Worm (Caenorhabditis elegans) whole organism, young adult: ENCODE results near the gene sru-35.

ENCODE experiments used
- B0336.3 ChIP-seq: fragments of 200-800 bp; sonication (Bioruptor generic); IDR thresholded peaks from 2 replicates; pipeline ENCODE4 v1.3.6; 2022; ENCODE audit warnings: missing genetic modification characterization, missing compliant biosample characterization
- C06A6.2 ChIP-seq: fragments of 200-800 bp; sonication (Bioruptor generic); conservative IDR thresholded peaks from 2 replicates; pipeline ENCODE4 v1.3.6; 2022; ENCODE audit warnings: missing genetic modification characterization, missing compliant biosample characterization
- C17E4.6 ChIP-seq: fragments of 200-800 bp; sonication (Bioruptor generic); IDR thresholded peaks from 2 replicates; pipeline ENCODE4 v1.3.6; 2022; ENCODE audit warnings: missing genetic modification reagents, missing genetic modification characterization, missing compliant biosample characterization
- D2030.7 ChIP-seq: fragments of 200-800 bp; sonication (Bioruptor generic); IDR thresholded peaks from 2 replicates; pipeline ENCODE4 v1.3.6; 2022; ENCODE audit warnings: missing genetic modification reagents, missing genetic modification characterization, missing compliant biosample characterization
- F10E7.11 ChIP-seq: sonication (generic microtip); optimal IDR thresholded peaks from 2 replicates; lab custom pipeline; 2017; ENCODE audit warnings: mild to moderate bottlenecking, missing genetic modification characterization, moderate library complexity, missing compliant biosample characterization
- F23B12.7 ChIP-seq: sonication (generic microtip); optimal IDR thresholded peaks from 2 replicates; lab custom pipeline; 2017; ENCODE audit warnings: missing genetic modification characterization, mild to moderate bottlenecking, missing compliant biosample characterization, antibody characterized with exemption, moderate library complexity; ENCODE audit not compliant: insufficient read depth
- F33H1.4 ChIP-seq: fragments of 200-800 bp; sonication (Bioruptor generic); IDR thresholded peaks from 2 replicates; pipeline ENCODE4 v1.3.6; 2022; ENCODE audit warnings: missing genetic modification reagents, missing genetic modification characterization, missing compliant biosample characterization
- F52B5.7 ChIP-seq: sonication (generic microtip); optimal IDR thresholded peaks from 2 replicates; lab custom pipeline; 2016; ENCODE audit warnings: mild to moderate bottlenecking, missing genetic modification characterization, missing compliant biosample characterization
- F55B11.4 ChIP-seq: sonication (generic microtip); optimal IDR thresholded peaks from 2 replicates; lab custom pipeline; 2016; ENCODE audit warnings: missing compliant biosample characterization, missing genetic modification characterization, borderline replicate concordance; ENCODE audit not compliant: insufficient read depth
- T07F8.4 ChIP-seq: sonication (generic microtip); optimal IDR thresholded peaks from 2 replicates; lab custom pipeline; 2016; ENCODE audit warnings: mild to moderate bottlenecking, missing genetic modification characterization, moderate library complexity, missing compliant biosample characterization
- Y53F4B.3 ChIP-seq: fragments of 200-800 bp; sonication (Bioruptor generic); IDR thresholded peaks from 2 replicates; pipeline ENCODE4 v1.3.6; 2022; ENCODE audit warnings: missing genetic modification reagents, missing genetic modification characterization, missing compliant biosample characterization
- Y53G8AR.9 ChIP-seq: fragments of 200-800 bp; sonication (Bioruptor generic); conservative IDR thresholded peaks from 2 replicates; pipeline ENCODE4 v1.3.6; 2022; ENCODE audit warnings: missing genetic modification reagents, missing genetic modification characterization, missing compliant biosample characterization
- Y79H2A.3 ChIP-seq: fragments of 200-800 bp; sonication (Bioruptor generic); conservative IDR thresholded peaks from 2 replicates; pipeline ENCODE4 v1.3.6; 2022; ENCODE audit warnings: missing genetic modification reagents, missing genetic modification characterization, missing compliant biosample characterization
- ZK185.1 ChIP-seq: sonication (generic microtip); optimal IDR thresholded peaks from 2 replicates; lab custom pipeline; 2016; ENCODE audit warnings: mild to moderate bottlenecking, missing genetic modification characterization, missing compliant biosample characterization; ENCODE audit not compliant: poor library complexity, severe bottlenecking
- attf-3 ChIP-seq: fragments of 200-800 bp; sonication (Bioruptor generic); conservative IDR thresholded peaks from 2 replicates; pipeline ENCODE4 v1.3.6; 2022; ENCODE audit warnings: missing genetic modification reagents, missing genetic modification characterization, missing compliant biosample characterization
- bed-2 ChIP-seq: fragments of 200-800 bp; sonication (Bioruptor generic); IDR thresholded peaks from 2 replicates; pipeline ENCODE4 v1.3.6; 2022; ENCODE audit warnings: missing genetic modification reagents, missing genetic modification characterization, missing compliant biosample characterization
- cebp-1 ChIP-seq, 2 experiments: fragments of 200-800 bp in 1 of 2; sonication (Bioruptor generic) in 1 of 2; sonication (generic microtip) in 1 of 2; IDR thresholded peaks in 1 of 2; optimal IDR thresholded peaks in 1 of 2; 2 replicates each; pipeline versions ENCODE4 v1.3.6 to Lab custom; 2017 to 2022; ENCODE audit warnings: missing compliant biosample characterization in 2 of 2, missing genetic modification characterization in 2 of 2, mild to moderate bottlenecking in 1 of 2, missing genetic modification reagents in 1 of 2, moderate library complexity in 1 of 2
- cebp-2 ChIP-seq: fragments of 200-800 bp; sonication (Bioruptor generic); IDR thresholded peaks from 2 replicates; pipeline ENCODE4 v1.3.6; 2022; ENCODE audit warnings: missing genetic modification characterization, missing compliant biosample characterization
- chd-7 ChIP-seq: sonication (generic microtip); optimal IDR thresholded peaks from 2 replicates; lab custom pipeline; 2016; ENCODE audit warnings: mild to moderate bottlenecking, missing genetic modification characterization, moderate library complexity, missing compliant biosample characterization
- egrh-3 ChIP-seq: fragments of 200-800 bp; sonication (Bioruptor generic); IDR thresholded peaks from 2 replicates; pipeline ENCODE4 v1.3.6; 2022; ENCODE audit warnings: missing genetic modification reagents, missing genetic modification characterization, missing compliant biosample characterization
- ekl-4 ChIP-seq: fragments of 200-800 bp; sonication (Bioruptor generic); IDR thresholded peaks from 2 replicates; pipeline ENCODE4 v1.3.6; 2022; ENCODE audit warnings: missing genetic modification reagents, missing genetic modification characterization, missing compliant biosample characterization
- hlh-12 ChIP-seq: sonication (generic microtip); optimal IDR thresholded peaks from 2 replicates; lab custom pipeline; 2016; ENCODE audit warnings: missing genetic modification characterization, missing compliant biosample characterization
- lin-26 ChIP-seq: fragments of 200-800 bp; sonication (Bioruptor generic); IDR thresholded peaks from 2 replicates; pipeline ENCODE4 v1.3.6; 2022; ENCODE audit warnings: missing genetic modification reagents, missing genetic modification characterization, missing compliant biosample characterization
- lin-40 ChIP-seq: sonication (generic microtip); optimal IDR thresholded peaks from 2 replicates; lab custom pipeline; 2016; ENCODE audit warnings: missing genetic modification characterization, mild to moderate bottlenecking, missing compliant biosample characterization, missing genotype, missing genetic modification reagents
- lin-54 ChIP-seq: fragments of 200-800 bp; sonication (Bioruptor generic); optimal IDR thresholded peaks from 2 replicates; lab custom pipeline; 2018; ENCODE audit warnings: mild to moderate bottlenecking, missing genetic modification characterization, missing compliant biosample characterization
- lir-1 ChIP-seq: fragments of 200-800 bp; sonication (Bioruptor generic); conservative IDR thresholded peaks from 2 replicates; pipeline ENCODE4 v1.3.6; 2022; ENCODE audit warnings: missing genetic modification reagents, missing genetic modification characterization, missing compliant biosample characterization
- lsl-1 ChIP-seq: fragments of 200-800 bp; sonication (Bioruptor generic); optimal IDR thresholded peaks from 2 replicates; lab custom pipeline; 2018; ENCODE audit warnings: mild to moderate bottlenecking, missing genetic modification characterization, moderate library complexity, missing compliant biosample characterization
- madf-10 ChIP-seq: sonication (generic microtip); optimal IDR thresholded peaks from 2 replicates; lab custom pipeline; 2016; ENCODE audit warnings: mild to moderate bottlenecking, missing genetic modification characterization, missing compliant biosample characterization
- madf-3 ChIP-seq: fragments of 200-800 bp; sonication (Bioruptor generic); IDR thresholded peaks from 2 replicates; pipeline ENCODE4 v1.3.6; 2022; ENCODE audit warnings: missing genetic modification reagents, missing genetic modification characterization, missing compliant biosample characterization
- mxl-1 ChIP-seq: sonication (generic microtip); optimal IDR thresholded peaks from 2 replicates; lab custom pipeline; 2016; ENCODE audit warnings: missing genetic modification characterization, missing compliant biosample characterization
- nfyb-1 ChIP-seq: fragments of 200-800 bp; sonication (Bioruptor generic); IDR thresholded peaks from 2 replicates; pipeline ENCODE4 v1.3.6; 2022; ENCODE audit warnings: missing genetic modification reagents, missing genetic modification characterization, missing compliant biosample characterization
- nhr-179 ChIP-seq: sonication (generic microtip); optimal IDR thresholded peaks from 2 replicates; lab custom pipeline; 2016; ENCODE audit warnings: mild to moderate bottlenecking, missing genetic modification characterization, missing compliant biosample characterization
- nhr-80 ChIP-seq: sonication (generic microtip); optimal IDR thresholded peaks from 2 replicates; lab custom pipeline; 2016; ENCODE audit warnings: missing genetic modification characterization, missing compliant biosample characterization
- rcor-1 ChIP-seq: fragments of 200-800 bp; sonication (Bioruptor generic); IDR thresholded peaks from 2 replicates; pipeline ENCODE4 v1.3.6; 2022; ENCODE audit warnings: missing genetic modification reagents, missing genetic modification characterization, missing compliant biosample characterization
- rec-8 ChIP-seq, 2 experiments: sonication (generic microtip); optimal IDR thresholded peaks; 2 replicates each; lab custom pipeline; 2016; ENCODE audit warnings: mild to moderate bottlenecking in 2 of 2, missing genetic modification characterization in 2 of 2, missing genetic modification reagents in 2 of 2, missing genotype in 2 of 2, missing biosample characterization in 1 of 2, missing compliant biosample characterization in 1 of 2, moderate library complexity in 1 of 2
- sdz-38 ChIP-seq: sonication (generic microtip); optimal IDR thresholded peaks from 2 replicates; lab custom pipeline; 2016; ENCODE audit warnings: missing genotype, missing genetic modification characterization, missing compliant biosample characterization
- snpc-1.3 ChIP-seq: sonication (generic microtip); optimal IDR thresholded peaks from 2 replicates; lab custom pipeline; 2017; ENCODE audit warnings: missing genetic modification characterization, mild to moderate bottlenecking, missing compliant biosample characterization, antibody characterized with exemption, moderate library complexity, missing genotype, missing genetic modification reagents; ENCODE audit not compliant: insufficient read depth
- snpc-4 ChIP-seq, 5 experiments: fragments of 150-350 bp in 1 of 5; sonication (generic microtip) in 4 of 5; optimal IDR thresholded peaks; 2 replicates each; lab custom pipeline; 2014 to 2018; ENCODE audit warnings: missing genetic modification characterization in 5 of 5, missing biosample characterization in 3 of 5, antibody characterized with exemption in 2 of 5, mild to moderate bottlenecking in 2 of 5, missing compliant biosample characterization in 2 of 5, missing genotype in 2 of 5, moderate library complexity in 2 of 5, missing genetic modification reagents in 1 of 5
- unc-62 ChIP-seq: fragments of 150-350 bp; optimal IDR thresholded peaks from 2 replicates; lab custom pipeline; 2014; ENCODE audit warnings: missing biosample characterization, missing genetic modification reagents, missing genetic modification characterization
- xnd-1 ChIP-seq: sonication (generic microtip); optimal IDR thresholded peaks from 2 replicates; lab custom pipeline; 2016; ENCODE audit warnings: missing genotype, missing genetic modification reagents, missing genetic modification characterization, missing compliant biosample characterization
- ztf-26 ChIP-seq: sonication (generic microtip); optimal IDR thresholded peaks from 2 replicates; lab custom pipeline; 2017; ENCODE audit warnings: missing genetic modification characterization, missing compliant biosample characterization
- ztf-3 ChIP-seq: fragments of 200-800 bp; sonication (Bioruptor generic); optimal IDR thresholded peaks from 2 replicates; lab custom pipeline; 2018; ENCODE audit warnings: mild to moderate bottlenecking, missing genetic modification characterization, missing compliant biosample characterization

sru-35 gene

ce11 chrIV:8745591-8746302 lies 44.3 kb downstream of the sru-35 start, which contains the start of the genes F20C5.7 and parg-1:
F20C5.7 (minus strand) TSS chrIV:8745691.
parg-1 (plus strand) TSS chrIV:8746252.
- TF ChIP-seq mxl-1 (no peak), Y53G8AR.9 (0 out of 2 replicates have a peak, but pooled peaks have one; percentile 14), F23B12.7 (tag; lab: Kevin White, UChicago) (no peak), ekl-4 (no peak), F33H1.4 (GFP tag; lab: Robert Waterston, UW) (no peak), Y79H2A.3 (GFP tag; lab: Robert Waterston, UW) (no peak), cebp-2 (GFP tag; lab: Robert Waterston, UW) (no peak), nhr-80 (tag; lab: Kevin White, UChicago) (no peak), snpc-1.3 (tag; lab: Kevin White, UChicago) (no peak)
- TF ChIP-seq, all 124 proteins: peak for 1

ce11 chrIV:8743654-8744332 lies 46.3 kb downstream of the sru-35 start, which contains the start of gene F21D5.7:
F21D5.7 (minus strand) TSS chrIV:8743704.
- no peak for TF ChIP-seq lin-26 (GFP tag; lab: Robert Waterston, UW)
- TF ChIP-seq ztf-26 (tag; lab: Kevin White, UChicago) = no peak
- no peak for TF ChIP-seq F10E7.11 (tag; lab: Kevin White, UChicago)
- TF ChIP-seq lin-54 (GFP tag; lab: Kevin White, UChicago) = peak; percentile 89
- peak; percentile 69 for TF ChIP-seq madf-10 (tag; lab: Kevin White, UChicago)
- no peak for TF ChIP-seq T07F8.4 (tag; lab: Kevin White, UChicago)
- TF ChIP-seq lin-40 = no peak
- TF ChIP-seq nhr-179 (tag; lab: Kevin White, UChicago) = no peak
- TF ChIP-seq ztf-3 (GFP tag; lab: Kevin White, UChicago) = no peak
- peak; percentile 27; the same call in 1 of the 2 replicates for TF ChIP-seq rcor-1
- TF ChIP-seq unc-62 (GFP tag; lab: Kevin White, UChicago) = peak; percentile 24
- TF ChIP-seq sdz-38 (tag; lab: Kevin White, UChicago) = no peak
- TF ChIP-seq rec-8 (tag; optimal IDR thresholded peaks at IDR 0.05; lab: Kevin White, UChicago) = no peak
- peak; percentile 27; the same call in 1 of the 2 replicates for TF ChIP-seq D2030.7 (GFP tag; lab: Robert Waterston, UW)
- no peak for TF ChIP-seq chd-7 (tag; lab: Kevin White, UChicago)
- TF ChIP-seq C06A6.2 (GFP tag; lab: Robert Waterston, UW) = no peak
- no peak for TF ChIP-seq madf-3 (GFP tag; lab: Robert Waterston, UW)
- no peak for TF ChIP-seq hlh-12 (tag; lab: Kevin White, UChicago)
- peak; percentile 71; the same call in 1 of the 2 replicates for TF ChIP-seq B0336.3 (GFP tag; lab: Robert Waterston, UW)
- TF ChIP-seq bed-2 (GFP tag; lab: Robert Waterston, UW) = no peak
- TF ChIP-seq attf-3 (GFP tag; lab: Robert Waterston, UW) = 0 out of 2 replicates have a peak, but pooled peaks have one; percentile 41
- peak; percentile 63 for TF ChIP-seq ZK185.1 (tag; lab: Kevin White, UChicago)
- TF ChIP-seq xnd-1 (tag; lab: Kevin White, UChicago) = no peak
- no peak for TF ChIP-seq snpc-4 (GFP tag; optimal IDR thresholded peaks at IDR 0.05; lab: Kevin White, UChicago)
- peak in 3 of 4 experiments; percentile 51 to 63 (median 59) for TF ChIP-seq snpc-4 (tag; optimal IDR thresholded peaks at IDR 0.05; lab: Kevin White, UChicago)
- TF ChIP-seq Y79H2A.3 (GFP tag; lab: Robert Waterston, UW) = no peak
- peak; percentile 41 for TF ChIP-seq F33H1.4 (GFP tag; lab: Robert Waterston, UW)
- no peak for TF ChIP-seq lir-1 (GFP tag; lab: Robert Waterston, UW)
- no peak for TF ChIP-seq F52B5.7 (tag; lab: Kevin White, UChicago)
- TF ChIP-seq nfyb-1 (GFP tag; lab: Robert Waterston, UW) = peak; percentile 79
- peak; percentile 22; the same call in 1 of the 2 replicates for TF ChIP-seq cebp-1 (GFP tag; IDR thresholded peaks at IDR 0.05; lab: Robert Waterston, UW)
- TF ChIP-seq cebp-1 (tag; optimal IDR thresholded peaks at IDR 0.05; lab: Kevin White, UChicago) = peak; percentile 93
- TF ChIP-seq egrh-3 = no peak
- TF ChIP-seq F55B11.4 = no peak
- no peak for TF ChIP-seq Y53F4B.3 (GFP tag; lab: Robert Waterston, UW)
- TF ChIP-seq lsl-1 = peak; percentile 55
- no peak for TF ChIP-seq C17E4.6 (GFP tag; lab: Robert Waterston, UW)
